Fruit fly (Drosophila melanogaster): ENCODE results near the gene mamo.

Gene mamo

dm6 chrX:13828870-13829269 lies 161.5 kb downstream of the mamo start:
- TF ChIP-seq CG3838 (GFP tag; optimal IDR thresholded peaks at IDR 0.05): no peak
- TF ChIP-seq CG8478 (optimal IDR thresholded peaks at IDR 0.05): peak; percentile 25
- TF ChIP-seq CG14441 (GFP tag; IDR thresholded peaks at IDR 0.05): no peak

dm6 chrX:13822753-13823152 lies 167.6 kb downstream of the mamo start, which contains the start of gene Nup93-1:
Gene Nup93-1 (plus strand): TSS chrX:13822826.
- TF ChIP-seq CG31224 (GFP tag; IDR thresholded peaks at IDR 0.05) (no peak), CG9727 (GFP tag; optimal IDR thresholded peaks at IDR 0.05) (no peak), ken (GFP tag; IDR thresholded peaks at IDR 0.05) (0 out of 3 replicates have a peak, but pooled peaks have one; percentile 7), Dp (GFP tag; optimal IDR thresholded peaks at IDR 0.05) (peak; percentile 39), MBD-R2 (GFP tag; IDR thresholded peaks at IDR 0.05) (peak; percentile 54), Med (GFP tag) (peak; percentile 52), CG34422 (GFP tag; IDR thresholded peaks at IDR 0.05) (peak; percentile 52; the same call in 1 of the 3 replicates), Sin3A (optimal IDR thresholded peaks at IDR 0.05) (peak; percentile 23), CG4360 (GFP tag; IDR thresholded peaks at IDR 0.05) (0 out of 2 replicates have a peak, but pooled peaks have one; percentile 19), E2f2 (GFP tag; IDR thresholded peaks at IDR 0.05) (peak; percentile 43), MESR4 (GFP tag; optimal IDR thresholded peaks at IDR 0.05) (peak; percentile 30)

- TF ChIP-seq onecut (GFP tag; IDR thresholded peaks at IDR 0.05): peak; percentile 12; the same call in 1 of the 2 replicates
- TF ChIP-seq CG7556 (GFP tag; optimal IDR thresholded peaks at IDR 0.05): no peak
- no peak for TF ChIP-seq chif (GFP tag; optimal IDR thresholded peaks at IDR 0.05)
- peak; percentile 10 for TF ChIP-seq CG9876 (GFP tag; optimal IDR thresholded peaks at IDR 0.05)
- TF ChIP-seq gro (GFP tag; optimal IDR thresholded peaks at IDR 0.05): peak; percentile 24
- TF ChIP-seq lbe (GFP tag; optimal IDR thresholded peaks at IDR 0.05): no peak
- no peak for TF ChIP-seq Ravus (GFP tag; IDR thresholded peaks at IDR 0.05)
- no peak for TF ChIP-seq Fer2 (tag; optimal IDR thresholded peaks at IDR 0.05)
- TF ChIP-seq CG31441 (GFP tag; IDR thresholded peaks at IDR 0.05): no peak
- no peak for TF ChIP-seq CG1529 (GFP tag; optimal IDR thresholded peaks at IDR 0.05)
- TF ChIP-seq bbx (GFP tag; IDR thresholded peaks at IDR 0.05; ENCODE audit: partially characterized antibody): peak; percentile 60
- TF ChIP-seq lola (GFP tag; optimal IDR thresholded peaks at IDR 0.05): no peak
- TF ChIP-seq HmgZ (tag; optimal IDR thresholded peaks at IDR 0.05): peak; percentile 40
- TF ChIP-seq nerfin-2 (GFP tag; IDR thresholded peaks at IDR 0.05; ENCODE audit: partially characterized antibody): no peak
- TF ChIP-seq CG33213 (GFP tag; optimal IDR thresholded peaks at IDR 0.05): peak; percentile 7
- no peak for TF ChIP-seq CG7372 (GFP tag; IDR thresholded peaks at IDR 0.05)
- TF ChIP-seq CG9817 (tag; optimal IDR thresholded peaks at IDR 0.05): no peak
- TF ChIP-seq eyg (GFP tag; optimal IDR thresholded peaks at IDR 0.05): no peak
- peak; percentile 60 for TF ChIP-seq CG34376 (GFP tag; optimal IDR thresholded peaks at IDR 0.05)
- TF ChIP-seq CG8089 (GFP tag; optimal IDR thresholded peaks at IDR 0.05): no peak
- no peak for TF ChIP-seq CG11723 (GFP tag; optimal IDR thresholded peaks at IDR 0.05)
- no peak for TF ChIP-seq gt (GFP tag; IDR thresholded peaks at IDR 0.05)
- TF ChIP-seq CG7745 (tag; optimal IDR thresholded peaks at IDR 0.05): no peak
- no peak for TF ChIP-seq CG4424 (GFP tag; optimal IDR thresholded peaks at IDR 0.05)
- TF ChIP-seq CG15269 (tag; optimal IDR thresholded peaks at IDR 0.05): no peak
- TF ChIP-seq CTCF (GFP tag; optimal IDR thresholded peaks at IDR 0.05): no peak
- TF ChIP-seq kni (GFP tag; optimal IDR thresholded peaks at IDR 0.05): no peak
- TF ChIP-seq kah (GFP tag; optimal IDR thresholded peaks at IDR 0.05): no peak
- TF ChIP-seq ab (GFP tag; optimal IDR thresholded peaks at IDR 0.05): no peak
- TF ChIP-seq CG6683 (GFP tag; optimal IDR thresholded peaks at IDR 0.05): no peak
- no peak for TF ChIP-seq tup (GFP tag; optimal IDR thresholded peaks at IDR 0.05)
- TF ChIP-seq H15 (GFP tag; IDR thresholded peaks at IDR 0.05): no peak
- TF ChIP-seq sens (GFP tag): peak; percentile 88
- peak; percentile 52 for TF ChIP-seq CG2712 (tag; optimal IDR thresholded peaks at IDR 0.05)
- peak; percentile 12 for TF ChIP-seq CG10267 (tag; optimal IDR thresholded peaks at IDR 0.05)
These were observed 168.4 kb downstream of the mamo start, which contains the start of gene Clic for dm6 chrX:13821775-13822493. Gene Clic (minus strand): TSS chrX:13822307.

Measured in whole organism, embryonic.